Fruit fly (Drosophila melanogaster) whole organism, prepupa: ENCODE measurements around the gene Cyp12a4.

Source experiments
- CG10631 ChIP-seq: fragments of 200-800 bp; sonication (Bioruptor generic); optimal IDR thresholded peaks from 2 replicates; lab custom pipeline; 2016; ENCODE audit warnings: missing biosample characterization, missing genetic modification characterization
- CG10669 ChIP-seq: fragments of 200-800 bp; sonication (Bioruptor generic); optimal IDR thresholded peaks from 3 replicates; lab custom pipeline; 2018; ENCODE audit warnings: missing biosample characterization, mild to moderate bottlenecking, missing genetic modification characterization, moderate library complexity
- CG11294 ChIP-seq: fragments of 200-800 bp; sonication (Bioruptor generic); IDR thresholded peaks from 2 replicates; pipeline ENCODE4 v1.3.6; 2022; ENCODE audit warnings: missing biosample characterization, missing genetic modification characterization
- CG11762 ChIP-seq: fragments of 200-800 bp; sonication (Bioruptor generic); optimal IDR thresholded peaks from 3 replicates; lab custom pipeline; 2016; ENCODE audit warnings: missing biosample characterization, missing genetic modification characterization; ENCODE audit not compliant: insufficient read depth
- CG15336 ChIP-seq: fragments of 200-800 bp; sonication (Bioruptor generic); IDR thresholded peaks from 2 replicates; pipeline ENCODE4 v1.3.6; 2022; ENCODE audit warnings: missing biosample characterization, missing genetic modification characterization
- CG1621 ChIP-seq: fragments of 200-800 bp; sonication (Bioruptor generic); optimal IDR thresholded peaks from 3 replicates; lab custom pipeline; 2018; ENCODE audit warnings: missing biosample characterization, mild to moderate bottlenecking, missing genetic modification characterization
- CG16779 ChIP-seq: fragments of 200-800 bp; sonication (Bioruptor generic); optimal IDR thresholded peaks from 3 replicates; lab custom pipeline; 2017; ENCODE audit warnings: missing biosample characterization, mild to moderate bottlenecking, missing genetic modification characterization
- CG3032 ChIP-seq: fragments of 200-800 bp; optimal IDR thresholded peaks from 2 replicates; lab custom pipeline; 2019; ENCODE audit warnings: missing biosample characterization, mild to moderate bottlenecking, missing genetic modification characterization, moderate library complexity
- CG31627 ChIP-seq: fragments of 200-800 bp; sonication (Bioruptor generic); optimal IDR thresholded peaks from 3 replicates; lab custom pipeline; 2016; ENCODE audit warnings: missing biosample characterization, missing genetic modification characterization
- CG32006 ChIP-seq: fragments of 200-800 bp; sonication (Bioruptor generic); optimal IDR thresholded peaks from 3 replicates; lab custom pipeline; 2017; ENCODE audit warnings: missing biosample characterization, mild to moderate bottlenecking, missing genetic modification characterization
- CG34406 ChIP-seq: fragments of 200-800 bp; sonication (Bioruptor generic); optimal IDR thresholded peaks from 3 replicates; lab custom pipeline; 2016; ENCODE audit warnings: missing biosample characterization, missing genetic modification characterization
- CG4318 ChIP-seq: fragments of 200-800 bp; sonication (Bioruptor generic); optimal IDR thresholded peaks from 3 replicates; lab custom pipeline; 2017; ENCODE audit warnings: missing biosample characterization, mild to moderate bottlenecking, missing genetic modification characterization
- CG6163 ChIP-seq: fragments of 200-800 bp; sonication (Bioruptor generic); IDR thresholded peaks from 3 replicates; pipeline ENCODE4 v1.3.6; 2022; ENCODE audit warnings: missing biosample characterization, missing genetic modification characterization
- CG6792 ChIP-seq: fragments of 200-800 bp; sonication (Bioruptor generic); optimal IDR thresholded peaks from 3 replicates; lab custom pipeline; 2016; ENCODE audit warnings: missing biosample characterization, missing genetic modification characterization
- CG6808 ChIP-seq: fragments of 200-800 bp; sonication (Bioruptor generic); optimal IDR thresholded peaks from 3 replicates; lab custom pipeline; 2017; ENCODE audit warnings: missing biosample characterization, missing genetic modification characterization, mild to moderate bottlenecking, moderate library complexity, missing genetic modification reagents
- CG6854 ChIP-seq: fragments of 200-800 bp; sonication (Bioruptor generic); optimal IDR thresholded peaks from 2 replicates; lab custom pipeline; 2017; ENCODE audit warnings: missing biosample characterization, mild to moderate bottlenecking, missing genetic modification characterization
- CG8119 ChIP-seq: fragments of 200-800 bp; sonication (Bioruptor generic); IDR thresholded peaks from 3 replicates; pipeline ENCODE4 v1.3.6; 2022; ENCODE audit warnings: missing biosample characterization, missing genetic modification characterization
- CG8632 ChIP-seq: fragments of 200-800 bp; sonication (Bioruptor generic); optimal IDR thresholded peaks from 3 replicates; lab custom pipeline; 2016; ENCODE audit warnings: missing biosample characterization, missing genetic modification characterization
- Eip78C ChIP-seq: fragments of 200-800 bp; sonication (Bioruptor generic); peaks from one replicate; lab custom pipeline; 2016; ENCODE audit warnings: missing biosample characterization, missing genetic modification characterization
- Eip93F ChIP-seq: fragments of 200-800 bp; sonication (Bioruptor generic); optimal IDR thresholded peaks from 2 replicates; lab custom pipeline; 2016; ENCODE audit warnings: missing biosample characterization, mild to moderate bottlenecking, missing genetic modification characterization
- Hr38 ChIP-seq: sonication (Bioruptor generic); optimal IDR thresholded peaks from 2 replicates; lab custom pipeline; 2016; ENCODE audit warnings: missing biosample characterization, missing genetic modification characterization
- Hr39 ChIP-seq: fragments of 200-800 bp; sonication (Bioruptor generic); optimal IDR thresholded peaks from 2 replicates; lab custom pipeline; 2016; ENCODE audit warnings: missing biosample characterization, missing genetic modification characterization
- Lpt ChIP-seq: fragments of 200-800 bp; sonication (Bioruptor generic); optimal IDR thresholded peaks from 3 replicates; lab custom pipeline; 2016; ENCODE audit warnings: missing biosample characterization, missing genetic modification characterization
- OdsH ChIP-seq: fragments of 200-800 bp; sonication (Bioruptor generic); optimal IDR thresholded peaks from 3 replicates; lab custom pipeline; 2016; ENCODE audit warnings: missing biosample characterization, missing genetic modification characterization
- Sox102F ChIP-seq: fragments of 200-800 bp; sonication (Bioruptor generic); optimal IDR thresholded peaks from 2 replicates; lab custom pipeline; 2016; ENCODE audit warnings: missing biosample characterization, mild to moderate bottlenecking, missing genetic modification characterization
- Sox14 ChIP-seq: fragments of 200-800 bp; sonication (Bioruptor generic); optimal IDR thresholded peaks from 3 replicates; lab custom pipeline; 2016; ENCODE audit warnings: missing biosample characterization, missing genetic modification characterization
- achi ChIP-seq: fragments of 200-800 bp; sonication (Bioruptor generic); optimal IDR thresholded peaks from 3 replicates; lab custom pipeline; 2016; ENCODE audit warnings: missing biosample characterization, missing genetic modification characterization
- cyc ChIP-seq: fragments of 200-800 bp; sonication (Bioruptor generic); optimal IDR thresholded peaks from 3 replicates; lab custom pipeline; 2016; ENCODE audit warnings: missing biosample characterization, missing genetic modification characterization
- dsx ChIP-seq: fragments of 200-800 bp; optimal IDR thresholded peaks from 3 replicates; lab custom pipeline; 2019; ENCODE audit warnings: missing biosample characterization, mild to moderate bottlenecking, missing genetic modification characterization, moderate library complexity; ENCODE audit not compliant: poor library complexity, severe bottlenecking
- eg ChIP-seq: fragments of 200-800 bp; sonication (Bioruptor generic); IDR thresholded peaks from 3 replicates; pipeline ENCODE4 v1.3.6; 2022; ENCODE audit warnings: missing biosample characterization, missing genetic modification characterization
- esn ChIP-seq: fragments of 200-800 bp; sonication (Bioruptor generic); optimal IDR thresholded peaks from 2 replicates; lab custom pipeline; 2016; ENCODE audit warnings: missing biosample characterization, mild to moderate bottlenecking, missing genetic modification characterization, moderate library complexity
- fd59A ChIP-seq: fragments of 200-800 bp; sonication (Bioruptor generic); optimal IDR thresholded peaks from 2 replicates; lab custom pipeline; 2017; ENCODE audit warnings: missing biosample characterization, mild to moderate bottlenecking, missing genetic modification characterization, missing genetic modification reagents
- fd85E ChIP-seq: fragments of 200-800 bp; sonication (Bioruptor generic); optimal IDR thresholded peaks from 3 replicates; lab custom pipeline; 2016; ENCODE audit warnings: missing biosample characterization, missing genetic modification characterization
- spab ChIP-seq: fragments of 200-800 bp; sonication (Bioruptor generic); optimal IDR thresholded peaks from 2 replicates; lab custom pipeline; 2017; ENCODE audit warnings: missing biosample characterization, mild to moderate bottlenecking, missing genetic modification characterization, missing genetic modification reagents
- ss ChIP-seq, 2 experiments: fragments of 200-800 bp; sonication (Bioruptor generic); optimal IDR thresholded peaks; 2 replicates in 1 of 2; 3 replicates in 1 of 2; lab custom pipeline; 2017 to 2018; ENCODE audit warnings: mild to moderate bottlenecking in 2 of 2, missing biosample characterization in 2 of 2, missing genetic modification characterization in 2 of 2, moderate library complexity in 1 of 2
- vri ChIP-seq: fragments of 200-800 bp; sonication (Bioruptor generic); optimal IDR thresholded peaks from 3 replicates; lab custom pipeline; 2016; ENCODE audit warnings: missing biosample characterization, mild to moderate bottlenecking, missing genetic modification characterization

The Cyp12a4 gene

DNA sequence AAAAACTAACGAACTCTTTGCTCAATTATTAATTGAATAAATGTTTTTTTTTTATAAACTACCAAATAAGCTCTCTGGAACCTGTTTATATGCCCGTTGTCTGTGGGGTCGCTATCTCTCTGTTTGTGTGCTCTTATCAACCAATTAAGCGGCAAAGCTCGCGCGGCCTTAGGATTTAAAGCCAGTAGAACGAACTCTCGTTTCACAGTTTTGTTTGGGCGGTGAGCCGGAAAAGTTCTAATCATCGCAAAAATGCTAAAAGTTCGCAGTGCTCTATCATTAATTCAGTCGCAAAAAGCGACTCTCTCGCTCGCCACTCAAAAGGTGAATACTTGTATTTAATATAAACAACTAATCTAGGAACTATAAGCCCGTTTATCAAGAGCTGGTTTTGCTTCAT, at the start of gene Cyp12a4:
Gene Cyp12a4, plus strand, starts transcription at position 202 of the 400 bp plus-strand sequence.
- TF ChIP-seq CG11762 (GFP tag; lab: Kevin White, UChicago) = no peak
- TF ChIP-seq fd85E (GFP tag; lab: Kevin White, UChicago) = no peak
- no peak for TF ChIP-seq CG10631 (GFP tag; lab: Kevin White, UChicago)
- TF ChIP-seq cyc (GFP tag; lab: Kevin White, UChicago) = no peak
- TF ChIP-seq vri (GFP tag; lab: Kevin White, UChicago) = peak; percentile 11
- no peak for TF ChIP-seq CG3032 (tag; lab: Kevin White, UChicago)
- no peak for TF ChIP-seq Eip78C
- TF ChIP-seq CG11294 (GFP tag; lab: Robert Waterston, UW) = no peak
- TF ChIP-seq, all 60 proteins: peak for 1

DNA sequence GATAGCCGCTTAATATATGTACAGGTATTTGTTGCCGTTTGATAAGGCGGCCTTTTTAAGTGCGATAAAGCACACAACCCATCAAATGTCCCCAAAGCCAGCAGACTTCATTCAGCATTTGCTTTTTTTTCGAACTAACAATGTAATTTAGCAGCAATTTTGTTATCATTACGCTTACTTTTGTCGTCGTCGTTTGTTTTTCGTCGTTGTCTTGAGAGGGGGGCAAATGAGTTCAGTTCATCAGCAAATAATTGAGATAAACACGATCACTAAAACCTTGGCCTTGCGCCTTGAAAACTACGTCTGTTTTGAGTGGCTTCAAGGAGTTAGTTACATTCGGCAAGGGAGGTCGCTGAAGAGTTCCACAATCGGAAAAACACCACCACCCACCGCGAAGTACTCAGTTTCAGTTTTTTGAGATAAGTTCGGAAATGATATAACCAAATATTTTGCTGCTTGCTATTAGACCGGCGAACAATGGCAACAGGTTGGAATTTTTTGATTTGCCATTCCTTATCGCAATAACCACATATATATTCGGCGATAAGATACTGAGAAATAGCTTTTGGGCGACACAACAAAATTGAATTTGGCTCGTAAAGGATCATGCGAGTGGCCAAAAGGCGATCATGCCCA, 45.9 kb upstream of the Cyp12a4 start:
- TF ChIP-seq vri (GFP tag; lab: Kevin White, UChicago) = peak; percentile 94
- TF ChIP-seq Sox102F (GFP tag; lab: Kevin White, UChicago) = no peak
- TF ChIP-seq, all 60 proteins: peak for 1

DNA sequence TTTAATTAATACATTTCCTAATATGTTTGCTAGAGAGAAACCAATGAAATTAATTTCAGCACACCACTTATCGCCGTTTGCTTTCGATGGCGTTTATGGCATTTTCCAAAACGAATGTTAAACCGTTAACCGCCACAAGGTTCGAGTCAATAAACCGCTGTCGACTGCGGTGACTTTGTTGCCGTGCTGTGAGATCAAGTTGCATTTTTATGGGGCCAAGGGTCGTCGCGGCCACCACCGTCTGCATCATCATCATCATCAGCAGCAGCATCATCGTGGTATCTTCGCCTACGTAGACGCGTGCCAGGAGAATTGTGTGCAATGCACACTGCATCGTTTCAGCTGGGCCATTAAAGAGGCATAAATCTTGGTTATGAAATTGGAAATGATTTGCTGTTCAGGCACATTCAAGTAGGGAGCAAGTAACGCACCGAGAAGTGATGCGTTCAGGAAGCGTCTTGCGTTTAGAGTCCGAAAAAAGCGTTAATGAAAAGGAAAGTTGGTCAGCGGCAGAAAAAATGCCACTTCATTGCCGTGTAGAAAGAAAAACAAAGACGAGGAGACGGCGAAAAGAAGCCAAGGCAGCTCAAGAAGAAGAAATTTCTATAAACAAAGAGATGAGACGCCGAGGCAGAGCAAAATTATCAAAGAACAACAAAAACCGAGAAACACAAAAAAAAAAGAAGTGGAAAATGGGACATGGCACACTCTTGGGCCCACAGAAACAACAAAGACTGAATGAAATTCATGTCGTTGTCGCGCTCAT, 43.8 kb upstream of the Cyp12a4 start:
- no peak for TF ChIP-seq ss (GFP tag; optimal IDR thresholded peaks at IDR 0.05; lab: Kevin White, UChicago)
- peak; percentile 50 for TF ChIP-seq Sox14 (GFP tag; lab: Kevin White, UChicago)
- peak; percentile 80 for TF ChIP-seq dsx
- TF ChIP-seq CG15336 = no peak
- no peak for TF ChIP-seq Eip93F (GFP tag; lab: Kevin White, UChicago)
- TF ChIP-seq CG6808 (GFP tag; lab: Kevin White, UChicago) = no peak
- no peak for TF ChIP-seq Hr38 (GFP tag; lab: Kevin White, UChicago)
- TF ChIP-seq CG6854 = no peak

- TF ChIP-seq Eip93F (GFP tag; lab: Kevin White, UChicago) (no peak), esn (GFP tag; lab: Kevin White, UChicago) (no peak), OdsH (GFP tag; lab: Kevin White, UChicago) (no peak), achi (GFP tag; lab: Kevin White, UChicago) (no peak)
Measured at dm6 chr3R:19091749-19092264, 43.2 kb upstream of the Cyp12a4 start.

DNA sequence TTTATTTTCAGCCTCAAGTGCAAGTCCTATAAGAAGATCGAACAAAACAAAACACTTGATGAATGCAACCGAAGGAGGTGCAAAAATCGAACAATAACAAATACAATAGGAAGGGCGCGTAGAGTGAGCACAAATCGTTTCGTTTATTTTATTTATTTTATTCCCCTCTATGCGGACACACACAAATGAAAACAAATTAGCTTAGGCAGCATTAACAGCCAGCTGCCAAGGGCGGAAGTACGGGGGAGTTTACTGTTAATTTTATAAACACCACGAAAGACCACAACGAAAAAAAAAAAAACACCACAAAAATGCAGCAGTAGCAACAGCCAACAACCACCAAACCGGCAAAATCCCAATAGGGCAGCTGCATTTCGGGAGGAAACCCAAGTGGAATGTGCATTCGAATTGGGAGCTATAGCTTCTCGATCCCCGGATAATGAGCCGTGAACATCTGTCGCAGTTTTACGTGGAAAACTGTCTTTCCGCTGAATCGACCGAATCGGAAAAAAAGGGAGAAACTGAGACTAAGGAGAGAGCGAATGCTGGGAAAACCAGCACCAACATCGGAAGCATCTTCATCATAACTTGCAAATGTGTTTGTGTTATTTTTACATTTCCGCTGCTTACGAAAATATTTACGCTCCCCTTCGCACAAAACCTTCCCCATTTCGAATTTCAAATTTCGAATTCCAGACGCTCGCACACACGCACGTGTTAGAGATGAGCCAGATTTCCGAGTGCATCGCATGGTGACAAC, 42.4 kb upstream of the Cyp12a4 start:
- no peak for TF ChIP-seq Eip78C
- TF ChIP-seq CG16779 (tag; lab: Kevin White, UChicago) = no peak
- TF ChIP-seq CG4318 (GFP tag; lab: Kevin White, UChicago) = no peak
- no peak for TF ChIP-seq CG34406 (GFP tag; lab: Kevin White, UChicago)
- TF ChIP-seq fd59A (GFP tag; lab: Kevin White, UChicago) = no peak
- TF ChIP-seq, all 60 proteins: peak for 0

DNA sequence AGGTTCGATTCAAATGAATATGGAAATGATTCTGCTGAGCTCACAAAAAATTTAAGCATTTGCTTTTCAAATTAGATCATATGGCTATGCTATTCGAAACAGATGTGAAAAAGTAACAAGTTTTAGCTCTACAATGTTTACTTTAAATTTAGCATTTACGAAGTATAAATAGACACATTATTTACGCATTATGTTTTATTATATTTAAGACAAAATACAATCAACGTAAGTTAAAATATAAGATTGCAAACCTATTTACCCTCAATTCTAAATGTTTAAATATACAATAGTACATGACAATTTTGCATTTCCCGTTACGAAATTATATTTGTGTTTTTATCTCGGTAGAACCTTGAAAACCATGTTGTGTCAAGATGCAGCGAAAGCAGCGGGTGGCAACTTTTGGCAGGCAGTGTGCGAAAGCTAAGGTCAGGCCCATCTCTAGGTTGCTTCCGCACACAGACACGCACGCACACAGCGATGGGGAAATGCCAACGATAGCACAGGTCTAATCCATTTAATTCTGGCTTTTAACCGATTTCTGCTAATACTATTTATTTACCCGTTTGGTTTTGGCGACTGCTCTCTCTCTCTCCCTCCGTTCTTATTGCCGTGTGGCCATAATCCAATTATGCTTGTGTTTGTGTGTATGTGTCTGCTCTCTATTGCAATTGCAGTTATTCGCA, 41.7 kb upstream of the Cyp12a4 start:
- peak; percentile 10 for TF ChIP-seq CG10669 (GFP tag; lab: Kevin White, UChicago)
- no peak for TF ChIP-seq achi (GFP tag; lab: Kevin White, UChicago)
- no peak for TF ChIP-seq CG8632
- 0 out of 3 replicates have a peak, but pooled peaks have one; percentile 52 for TF ChIP-seq CG6163
- no peak for TF ChIP-seq CG11294 (GFP tag; lab: Robert Waterston, UW)
- TF ChIP-seq spab (GFP tag; lab: Kevin White, UChicago) = no peak
- TF ChIP-seq eg (GFP tag; lab: Robert Waterston, UW) = no peak
- TF ChIP-seq Sox14 (GFP tag; lab: Kevin White, UChicago) = peak; percentile 21
- no peak for TF ChIP-seq CG8119 (GFP tag; lab: Robert Waterston, UW)
- TF ChIP-seq Hr39 (GFP tag; lab: Kevin White, UChicago) = peak; percentile 40
- peak; percentile 6 for TF ChIP-seq CG31627 (GFP tag; lab: Kevin White, UChicago)
- TF ChIP-seq Lpt (GFP tag; lab: Kevin White, UChicago) = no peak
- TF ChIP-seq CG6792 (GFP tag; lab: Kevin White, UChicago) = no peak
- TF ChIP-seq cyc (GFP tag; lab: Kevin White, UChicago) = peak; percentile 28
- TF ChIP-seq CG1621 (tag; lab: Kevin White, UChicago) = no peak
- peak; percentile 53 for TF ChIP-seq CG32006
